Worm (Caenorhabditis elegans): ENCODE results near the gene Y60A3A.21.

- TF ChIP-seq him-1 (tag; optimal IDR thresholded peaks at IDR 0.05) (no peak), W03F9.2 (tag; optimal IDR thresholded peaks at IDR 0.05) (no peak), dao-5 (tag; optimal IDR thresholded peaks at IDR 0.05) (no peak)
Observed at ce11 chrV:20059370-20059769, 47.6 kb downstream of the Y60A3A.21 start.

Data from whole organism, L4/young adult.